Fruit fly (Drosophila melanogaster) whole organism, prepupa: ENCODE data around the gene Pbgs.
A peak's percentile ranks its signal among the peaks of the same experiment; 100 is the strongest.

Experiments used
- CG10631 ChIP-seq: fragments of 200-800 bp; sonication (Bioruptor generic); optimal IDR thresholded peaks from 2 replicates; lab custom pipeline; 2016; ENCODE audit warnings: missing biosample characterization, missing genetic modification characterization
- CG11762 ChIP-seq: fragments of 200-800 bp; sonication (Bioruptor generic); optimal IDR thresholded peaks from 3 replicates; lab custom pipeline; 2016; ENCODE audit warnings: missing biosample characterization, missing genetic modification characterization; ENCODE audit not compliant: insufficient read depth
- CG15336 ChIP-seq: fragments of 200-800 bp; sonication (Bioruptor generic); IDR thresholded peaks from 2 replicates; pipeline ENCODE4 v1.3.6; 2022; ENCODE audit warnings: missing biosample characterization, missing genetic modification characterization
- CG1621 ChIP-seq: fragments of 200-800 bp; sonication (Bioruptor generic); optimal IDR thresholded peaks from 3 replicates; lab custom pipeline; 2018; ENCODE audit warnings: missing biosample characterization, mild to moderate bottlenecking, missing genetic modification characterization
- CG32006 ChIP-seq: fragments of 200-800 bp; sonication (Bioruptor generic); optimal IDR thresholded peaks from 3 replicates; lab custom pipeline; 2017; ENCODE audit warnings: missing biosample characterization, mild to moderate bottlenecking, missing genetic modification characterization
- CG34406 ChIP-seq: fragments of 200-800 bp; sonication (Bioruptor generic); optimal IDR thresholded peaks from 3 replicates; lab custom pipeline; 2016; ENCODE audit warnings: missing biosample characterization, missing genetic modification characterization
- CG4318 ChIP-seq: fragments of 200-800 bp; sonication (Bioruptor generic); optimal IDR thresholded peaks from 3 replicates; lab custom pipeline; 2017; ENCODE audit warnings: missing biosample characterization, mild to moderate bottlenecking, missing genetic modification characterization
- CG6163 ChIP-seq: fragments of 200-800 bp; sonication (Bioruptor generic); IDR thresholded peaks from 3 replicates; pipeline ENCODE4 v1.3.6; 2022; ENCODE audit warnings: missing biosample characterization, missing genetic modification characterization
- CG6276 ChIP-seq: fragments of 200-800 bp; sonication (Bioruptor generic); optimal IDR thresholded peaks from 2 replicates; lab custom pipeline; 2017; ENCODE audit warnings: missing biosample characterization, mild to moderate bottlenecking, missing genetic modification characterization
- CG6792 ChIP-seq: fragments of 200-800 bp; sonication (Bioruptor generic); optimal IDR thresholded peaks from 3 replicates; lab custom pipeline; 2016; ENCODE audit warnings: missing biosample characterization, missing genetic modification characterization
- CG6854 ChIP-seq: fragments of 200-800 bp; sonication (Bioruptor generic); optimal IDR thresholded peaks from 2 replicates; lab custom pipeline; 2017; ENCODE audit warnings: missing biosample characterization, mild to moderate bottlenecking, missing genetic modification characterization
- CG8119 ChIP-seq: fragments of 200-800 bp; sonication (Bioruptor generic); IDR thresholded peaks from 3 replicates; pipeline ENCODE4 v1.3.6; 2022; ENCODE audit warnings: missing biosample characterization, missing genetic modification characterization
- CG8319 ChIP-seq: fragments of 200-800 bp; sonication (Bioruptor generic); optimal IDR thresholded peaks from 3 replicates; lab custom pipeline; 2016; ENCODE audit warnings: missing biosample characterization, missing genetic modification characterization
- Eip78C ChIP-seq: fragments of 200-800 bp; sonication (Bioruptor generic); peaks from one replicate; lab custom pipeline; 2016; ENCODE audit warnings: missing biosample characterization, missing genetic modification characterization
- Eip93F ChIP-seq: fragments of 200-800 bp; sonication (Bioruptor generic); optimal IDR thresholded peaks from 2 replicates; lab custom pipeline; 2016; ENCODE audit warnings: missing biosample characterization, mild to moderate bottlenecking, missing genetic modification characterization
- Ets21C ChIP-seq: fragments of 200-800 bp; sonication (Bioruptor generic); optimal IDR thresholded peaks from 3 replicates; lab custom pipeline; 2016; ENCODE audit warnings: missing biosample characterization, missing genetic modification characterization
- Ets96B ChIP-seq: fragments of 200-800 bp; optimal IDR thresholded peaks from 2 replicates; lab custom pipeline; 2019; ENCODE audit warnings: missing biosample characterization, mild to moderate bottlenecking, missing genetic modification characterization, moderate library complexity
- Hr39 ChIP-seq: fragments of 200-800 bp; sonication (Bioruptor generic); optimal IDR thresholded peaks from 2 replicates; lab custom pipeline; 2016; ENCODE audit warnings: missing biosample characterization, missing genetic modification characterization
- Hr4 ChIP-seq: fragments of 200-800 bp; sonication (Bioruptor generic); optimal IDR thresholded peaks from 3 replicates; lab custom pipeline; 2016; ENCODE audit warnings: missing biosample characterization, missing genetic modification characterization
- Met ChIP-seq: fragments of 200-800 bp; sonication (Bioruptor generic); optimal IDR thresholded peaks from 3 replicates; lab custom pipeline; 2016; ENCODE audit warnings: missing biosample characterization, missing genetic modification characterization
- OdsH ChIP-seq: fragments of 200-800 bp; sonication (Bioruptor generic); optimal IDR thresholded peaks from 3 replicates; lab custom pipeline; 2016; ENCODE audit warnings: missing biosample characterization, missing genetic modification characterization
- acj6 ChIP-seq: fragments of 200-800 bp; sonication (Bioruptor generic); optimal IDR thresholded peaks from 3 replicates; lab custom pipeline; 2016; ENCODE audit warnings: missing biosample characterization, missing genetic modification characterization
- eg ChIP-seq: fragments of 200-800 bp; sonication (Bioruptor generic); IDR thresholded peaks from 3 replicates; pipeline ENCODE4 v1.3.6; 2022; ENCODE audit warnings: missing biosample characterization, missing genetic modification characterization
- fkh ChIP-seq: fragments of 200-800 bp; sonication (Bioruptor generic); optimal IDR thresholded peaks from 3 replicates; lab custom pipeline; 2017; ENCODE audit warnings: missing biosample characterization, mild to moderate bottlenecking, missing genetic modification characterization, moderate library complexity
- lz ChIP-seq: fragments of 200-800 bp; sonication (Bioruptor generic); optimal IDR thresholded peaks from 3 replicates; lab custom pipeline; 2016; ENCODE audit warnings: missing biosample characterization, missing genetic modification characterization
- pdm3 ChIP-seq: fragments of 200-800 bp; sonication (Bioruptor generic); optimal IDR thresholded peaks from 3 replicates; lab custom pipeline; 2016; ENCODE audit warnings: missing biosample characterization, missing genetic modification characterization
- ss ChIP-seq, 2 experiments: fragments of 200-800 bp; sonication (Bioruptor generic); optimal IDR thresholded peaks; 2 replicates in 1 of 2; 3 replicates in 1 of 2; lab custom pipeline; 2017 to 2018; ENCODE audit warnings: mild to moderate bottlenecking in 2 of 2, missing biosample characterization in 2 of 2, missing genetic modification characterization in 2 of 2, moderate library complexity in 1 of 2
- topi ChIP-seq: fragments of 200-800 bp; sonication (Bioruptor generic); optimal IDR thresholded peaks from 3 replicates; lab custom pipeline; 2016; ENCODE audit warnings: missing biosample characterization, missing genetic modification characterization

Gene Pbgs

dm6 chr3L:12227219-12227618 is 43.9 kb downstream of the Pbgs start:
- TF ChIP-seq pdm3 (GFP tag; lab: Kevin White, UChicago), result no peak
- no peak for TF ChIP-seq CG4318 (GFP tag; lab: Kevin White, UChicago)
- no peak for TF ChIP-seq CG32006 (GFP tag; lab: Kevin White, UChicago)
- no peak for TF ChIP-seq Ets21C
- no peak for TF ChIP-seq lz (GFP tag; lab: Kevin White, UChicago)
- no peak for TF ChIP-seq Hr39
- TF ChIP-seq CG8319 (GFP tag; lab: Kevin White, UChicago), result no peak
- TF ChIP-seq CG6854 (GFP tag; lab: Kevin White, UChicago), result no peak
- no peak for TF ChIP-seq CG10631 (GFP tag; lab: Kevin White, UChicago)
- TF ChIP-seq ss (GFP tag; optimal IDR thresholded peaks at IDR 0.05; lab: Kevin White, UChicago), result no peak
- no peak for TF ChIP-seq topi (GFP tag; lab: Kevin White, UChicago)

- TF ChIP-seq OdsH (GFP tag; lab: Kevin White, UChicago) (no peak), CG8119 (GFP tag; lab: Robert Waterston, UW) (peak; percentile 53; the same call in 2 of the 3 replicates), CG34406 (GFP tag; lab: Kevin White, UChicago) (no peak), Eip78C (GFP tag; lab: Kevin White, UChicago) (peak; percentile 53), CG32006 (GFP tag; lab: Kevin White, UChicago) (peak; percentile 52), eg (0 out of 3 replicates have a peak, but pooled peaks have one; percentile 9), Hr4 (GFP tag; lab: Kevin White, UChicago) (peak; percentile 16), CG11762 (GFP tag; lab: Kevin White, UChicago) (no peak), CG1621 (tag; lab: Kevin White, UChicago) (no peak), CG6276 (peak; percentile 3), CG6163 (GFP tag; lab: Robert Waterston, UW) (no peak), Ets96B (tag; lab: Kevin White, UChicago) (no peak), CG15336 (GFP tag; lab: Robert Waterston, UW) (peak; percentile 21; the same call in 1 of the 2 replicates), CG4318 (GFP tag; lab: Kevin White, UChicago) (peak; percentile 10), Eip93F (GFP tag; lab: Kevin White, UChicago) (no peak), CG6792 (GFP tag; lab: Kevin White, UChicago) (no peak), fkh (GFP tag; lab: Kevin White, UChicago) (no peak)
Measured at dm6 chr3L:12223635-12224016, 47.5 kb downstream of the Pbgs start.

- TF ChIP-seq CG8319 (GFP tag; lab: Kevin White, UChicago) (no peak), Hr4 (GFP tag; lab: Kevin White, UChicago) (peak; percentile 33), CG6163 (GFP tag; lab: Robert Waterston, UW) (peak; percentile 36; the same call in 1 of the 3 replicates), acj6 (peak; percentile 11), CG1621 (tag; lab: Kevin White, UChicago) (no peak), CG15336 (GFP tag; lab: Robert Waterston, UW) (peak; percentile 72), eg (peak; percentile 66), Met (no peak), CG32006 (GFP tag; lab: Kevin White, UChicago) (peak; percentile 17)
Measured at dm6 chr3L:12222945-12223634, 48.1 kb downstream of the Pbgs start.
